Worm (Caenorhabditis elegans) whole organism, L1 larva: ENCODE measurements around the gene W08F4.3.

Experiments used
- C16A3.4 ChIP-seq: fragments of 150-350 bp; optimal IDR thresholded peaks from 2 replicates; lab custom pipeline; 2014; ENCODE audit warnings: missing biosample characterization, missing genetic modification characterization
- C34B4.2 ChIP-seq: sonication (generic microtip); optimal IDR thresholded peaks from 2 replicates; lab custom pipeline; 2017; ENCODE audit warnings: mild to moderate bottlenecking, missing genetic modification characterization, missing compliant biosample characterization
- F16B12.6 ChIP-seq: fragments of 150-350 bp; optimal IDR thresholded peaks from 2 replicates; lab custom pipeline; 2014; ENCODE audit warnings: missing biosample characterization, missing genetic modification characterization
- Y116A8C.19 ChIP-seq: sonication (generic microtip); optimal IDR thresholded peaks from 2 replicates; lab custom pipeline; 2016; ENCODE audit warnings: missing compliant biosample characterization, missing genetic modification characterization, borderline replicate concordance
- aha-1 ChIP-seq: fragments of 150-350 bp; optimal IDR thresholded peaks from 2 replicates; lab custom pipeline; 2014; ENCODE audit warnings: missing biosample characterization, missing genetic modification characterization
- alr-1 ChIP-seq: fragments of 200-800 bp; sonication (Bioruptor generic); optimal IDR thresholded peaks from 2 replicates; lab custom pipeline; 2018; ENCODE audit warnings: borderline replicate concordance, mild to moderate bottlenecking, missing genetic modification characterization, missing compliant biosample characterization
- ama-1 ChIP-seq: fragments of 150-350 bp; optimal IDR thresholded peaks from 2 replicates; lab custom pipeline; 2014
- blmp-1 ChIP-seq: fragments of 150-350 bp; optimal IDR thresholded peaks from 2 replicates; lab custom pipeline; 2014; ENCODE audit warnings: missing biosample characterization, missing genetic modification characterization
- ceh-63 ChIP-seq: fragments of 200-800 bp; sonication (Bioruptor generic); optimal IDR thresholded peaks from 2 replicates; lab custom pipeline; 2018; ENCODE audit warnings: mild to moderate bottlenecking, missing genetic modification characterization, missing compliant biosample characterization
- ceh-8 ChIP-seq: fragments of 200-800 bp; sonication (Bioruptor generic); optimal IDR thresholded peaks from 2 replicates; lab custom pipeline; 2018; ENCODE audit warnings: mild to moderate bottlenecking, missing genetic modification characterization, moderate library complexity, missing compliant biosample characterization
- ceh-82 ChIP-seq, 3 experiments: fragments of 150-350 bp in 1 of 3; sonication (generic microtip) in 2 of 3; optimal IDR thresholded peaks; 2 replicates each; lab custom pipeline; 2014 to 2017; ENCODE audit warnings: missing biosample characterization in 3 of 3, missing genetic modification characterization in 3 of 3
- ceh-90 ChIP-seq: sonication (generic microtip); optimal IDR thresholded peaks from 2 replicates; lab custom pipeline; 2016; ENCODE audit warnings: missing genetic modification characterization, missing compliant biosample characterization
- dpl-1 ChIP-seq, 3 experiments: fragments of 150-350 bp in 2 of 3; sonication (generic microtip) in 1 of 3; optimal IDR thresholded peaks; 2 replicates each; lab custom pipeline; 2014 to 2017; ENCODE audit warnings: missing biosample characterization in 3 of 3, missing genetic modification characterization in 3 of 3, missing genetic modification reagents in 3 of 3
- efl-3 ChIP-seq: fragments of 200-800 bp; sonication (Bioruptor generic); optimal IDR thresholded peaks from 2 replicates; lab custom pipeline; 2018; ENCODE audit warnings: mild to moderate bottlenecking, missing genetic modification characterization, missing compliant biosample characterization
- egl-13 ChIP-seq: sonication (generic microtip); optimal IDR thresholded peaks from 2 replicates; lab custom pipeline; 2016; ENCODE audit warnings: missing genotype, missing genetic modification reagents, missing genetic modification characterization, missing compliant biosample characterization
- egl-27 ChIP-seq, 2 experiments: fragments of 150-350 bp in 1 of 2; sonication (generic microtip); optimal IDR thresholded peaks; 3 replicates each; lab custom pipeline; 2017 to 2018; ENCODE audit warnings: missing biosample characterization in 2 of 2, missing genetic modification characterization in 2 of 2, missing genetic modification reagents in 2 of 2
- elt-2 ChIP-seq: sonication (generic microtip); optimal IDR thresholded peaks from 2 replicates; lab custom pipeline; 2016; ENCODE audit warnings: missing genetic modification characterization, mild to moderate bottlenecking, inconsistent platforms, missing compliant biosample characterization, missing genetic modification reagents
- elt-3 ChIP-seq, 6 experiments: fragments of 150-350 bp in 1 of 6; sonication (generic microtip); optimal IDR thresholded peaks; 2 replicates each; lab custom pipeline; 2017 to 2018; ENCODE audit warnings: missing biosample characterization in 6 of 6, missing genetic modification characterization in 6 of 6, inconsistent platforms in 1 of 6
- ets-5 ChIP-seq: fragments of 200-800 bp; sonication (Bioruptor generic); IDR thresholded peaks from 2 replicates; pipeline ENCODE4 v1.3.6; 2022; ENCODE audit warnings: missing genetic modification characterization, missing compliant biosample characterization
- fkh-4 ChIP-seq: sonication (generic microtip); optimal IDR thresholded peaks from 2 replicates; lab custom pipeline; 2016; ENCODE audit warnings: missing compliant biosample characterization, missing genetic modification characterization, borderline replicate concordance
- fos-1 ChIP-seq: fragments of 150-350 bp; optimal IDR thresholded peaks from 2 replicates; lab custom pipeline; 2014; ENCODE audit warnings: missing biosample characterization, missing genetic modification characterization
- grh-1 ChIP-seq: fragments of 200-800 bp; sonication (Bioruptor generic); IDR thresholded peaks from 2 replicates; pipeline ENCODE4 v1.3.6; 2022; ENCODE audit warnings: missing genetic modification reagents, missing genetic modification characterization, missing compliant biosample characterization
- hlh-17 ChIP-seq: fragments of 200-800 bp; sonication (Bioruptor generic); optimal IDR thresholded peaks from 2 replicates; lab custom pipeline; 2018; ENCODE audit warnings: missing genetic modification characterization, mild to moderate bottlenecking, missing compliant biosample characterization, moderate library complexity, borderline replicate concordance
- hlh-4 ChIP-seq: sonication (generic microtip); optimal IDR thresholded peaks from 2 replicates; lab custom pipeline; 2016; ENCODE audit warnings: mild to moderate bottlenecking, missing genetic modification characterization, missing compliant biosample characterization
- irx-1 ChIP-seq: sonication (generic microtip); optimal IDR thresholded peaks from 2 replicates; lab custom pipeline; 2016; ENCODE audit warnings: missing genetic modification characterization, missing compliant biosample characterization
- isw-1 ChIP-seq: fragments of 200-800 bp; sonication (Bioruptor generic); IDR thresholded peaks from 2 replicates; pipeline ENCODE4 v1.3.6; 2022; ENCODE audit warnings: missing genetic modification characterization, missing compliant biosample characterization
- lin-13 ChIP-seq: fragments of 150-350 bp; optimal IDR thresholded peaks from 2 replicates; lab custom pipeline; 2014; ENCODE audit warnings: missing biosample characterization, missing genetic modification reagents, missing genetic modification characterization
- lin-15B ChIP-seq: fragments of 150-350 bp; sonication (generic microtip); optimal IDR thresholded peaks from 3 replicates; lab custom pipeline; 2014; ENCODE audit warnings: missing biosample characterization, missing genetic modification characterization
- lsy-2 ChIP-seq, 2 experiments: fragments of 150-350 bp; optimal IDR thresholded peaks; 2 replicates each; lab custom pipeline; 2014; ENCODE audit warnings: missing biosample characterization in 2 of 2, missing genetic modification characterization in 2 of 2
- mab-9 ChIP-seq: fragments of 200-800 bp; sonication (Bioruptor generic); IDR thresholded peaks from 2 replicates; pipeline ENCODE4 v1.3.6; 2022; ENCODE audit warnings: missing genetic modification reagents, missing genetic modification characterization, missing compliant biosample characterization
- mdl-1 ChIP-seq, 2 experiments: fragments of 150-350 bp; optimal IDR thresholded peaks; 2 replicates each; lab custom pipeline; 2014 to 2017; ENCODE audit warnings: missing biosample characterization in 2 of 2, missing genetic modification characterization in 2 of 2, inconsistent platforms in 1 of 2
- nhr-20 ChIP-seq: sonication (generic microtip); optimal IDR thresholded peaks from 2 replicates; lab custom pipeline; 2016; ENCODE audit warnings: mild to moderate bottlenecking, missing genetic modification characterization, missing compliant biosample characterization
- nhr-237 ChIP-seq: fragments of 150-350 bp; optimal IDR thresholded peaks from 2 replicates; lab custom pipeline; 2014; ENCODE audit warnings: missing biosample characterization, missing genetic modification characterization
- nhr-71 ChIP-seq: sonication (generic microtip); optimal IDR thresholded peaks from 2 replicates; lab custom pipeline; 2016; ENCODE audit warnings: mild to moderate bottlenecking, missing genetic modification characterization, moderate library complexity, missing compliant biosample characterization
- nhr-76 ChIP-seq: sonication (generic microtip); optimal IDR thresholded peaks from 2 replicates; lab custom pipeline; 2017; ENCODE audit warnings: missing biosample characterization, missing genetic modification characterization
- nhr-77 ChIP-seq: fragments of 150-350 bp; optimal IDR thresholded peaks from 2 replicates; lab custom pipeline; 2014; ENCODE audit warnings: missing biosample characterization, missing genetic modification characterization
- nhr-84 ChIP-seq: sonication (generic microtip); optimal IDR thresholded peaks from 2 replicates; lab custom pipeline; 2017; ENCODE audit warnings: missing biosample characterization, missing genetic modification characterization
- pag-3 ChIP-seq: sonication (generic microtip); optimal IDR thresholded peaks from 2 replicates; lab custom pipeline; 2017; ENCODE audit warnings: missing genetic modification characterization, mild to moderate bottlenecking, missing compliant biosample characterization, antibody characterized with exemption, borderline replicate concordance; ENCODE audit not compliant: insufficient read depth
- pax-3 ChIP-seq: fragments of 200-800 bp; sonication (Bioruptor generic); optimal IDR thresholded peaks from 2 replicates; lab custom pipeline; 2018; ENCODE audit warnings: mild to moderate bottlenecking, missing genetic modification characterization, moderate library complexity, missing compliant biosample characterization
- pqm-1 ChIP-seq: sonication (generic microtip); optimal IDR thresholded peaks from 3 replicates; lab custom pipeline; 2017; ENCODE audit warnings: missing biosample characterization, missing genetic modification characterization
- snu-23 ChIP-seq: sonication (generic microtip); optimal IDR thresholded peaks from 2 replicates; lab custom pipeline; 2016; ENCODE audit warnings: missing genetic modification characterization, missing compliant biosample characterization
- sox-4 ChIP-seq: sonication (generic microtip); optimal IDR thresholded peaks from 2 replicates; lab custom pipeline; 2016; ENCODE audit warnings: missing genetic modification characterization, missing compliant biosample characterization
- sup-37 ChIP-seq: fragments of 200-800 bp; sonication (Bioruptor generic); optimal IDR thresholded peaks from 2 replicates; lab custom pipeline; 2018; ENCODE audit warnings: mild to moderate bottlenecking, missing genetic modification characterization, missing compliant biosample characterization
- swsn-7 ChIP-seq: sonication (generic microtip); optimal IDR thresholded peaks from 2 replicates; lab custom pipeline; 2016; ENCODE audit warnings: missing genetic modification characterization, missing compliant biosample characterization
- tbx-2 ChIP-seq: sonication (generic microtip); optimal IDR thresholded peaks from 2 replicates; lab custom pipeline; 2016; ENCODE audit warnings: missing genetic modification characterization, missing compliant biosample characterization
- tlp-1 ChIP-seq: fragments of 150-350 bp; optimal IDR thresholded peaks from 2 replicates; lab custom pipeline; 2014; ENCODE audit warnings: missing biosample characterization, missing genetic modification characterization
- unc-130 ChIP-seq: fragments of 150-350 bp; optimal IDR thresholded peaks from 2 replicates; lab custom pipeline; 2017; ENCODE audit warnings: missing biosample characterization, missing genetic modification characterization, inconsistent platforms
- unc-30 ChIP-seq: sonication (generic microtip); optimal IDR thresholded peaks from 2 replicates; lab custom pipeline; 2017; ENCODE audit warnings: missing biosample characterization, missing genetic modification characterization
- unc-86 ChIP-seq: sonication (generic microtip); optimal IDR thresholded peaks from 2 replicates; lab custom pipeline; 2016; ENCODE audit warnings: missing genetic modification characterization, missing compliant biosample characterization
- unc-98 ChIP-seq: fragments of 200-800 bp; sonication (Bioruptor generic); IDR thresholded peaks from 2 replicates; pipeline ENCODE4 v1.3.6; 2022; ENCODE audit warnings: missing genetic modification characterization, missing compliant biosample characterization
- zag-1 ChIP-seq: fragments of 150-350 bp; optimal IDR thresholded peaks from 2 replicates; lab custom pipeline; 2014; ENCODE audit warnings: missing biosample characterization, missing genetic modification characterization
- ztf-11 ChIP-seq, 2 experiments: sonication (generic microtip); optimal IDR thresholded peaks; 2 replicates each; lab custom pipeline; 2016 to 2017; ENCODE audit warnings: missing genetic modification characterization in 2 of 2, missing biosample characterization in 1 of 2, missing compliant biosample characterization in 1 of 2
- ztf-4 ChIP-seq: fragments of 150-350 bp; optimal IDR thresholded peaks from 2 replicates; lab custom pipeline; 2014; ENCODE audit warnings: missing biosample characterization, missing genetic modification characterization

Gene W08F4.3

ce11 chrII:625926-626325 lies 45.5 kb downstream of the W08F4.3 start:
- TF ChIP-seq alr-1 (tag; lab: Kevin White, UChicago) (no peak), ceh-82 (tag; optimal IDR thresholded peaks at IDR 0.05; lab: Kevin White, UChicago) (no peak), swsn-7 (tag; lab: Kevin White, UChicago) (peak; percentile 60), unc-30 (no peak), nhr-71 (tag; lab: Kevin White, UChicago) (peak; percentile 77), fkh-4 (no peak), tlp-1 (no peak), unc-98 (peak; percentile 41; the same call in 1 of the 2 replicates), ztf-4 (tag; lab: Kevin White, UChicago) (no peak), lsy-2 (tag; optimal IDR thresholded peaks at IDR 0.05; lab: Kevin White, UChicago) (peak in 1 of 2 experiments; percentile 59), ceh-8 (no peak), nhr-77 (tag; lab: Kevin White, UChicago) (peak; percentile 38), irx-1 (no peak), ama-1 (no peak), efl-3 (no peak), aha-1 (tag; lab: Kevin White, UChicago) (no peak), ceh-90 (no peak), pag-3 (tag; lab: Kevin White, UChicago) (peak; percentile 33), ets-5 (GFP tag; lab: Robert Waterston, UW) (no peak), ztf-11 (tag; optimal IDR thresholded peaks at IDR 0.05; lab: Kevin White, UChicago) (no peak), unc-86 (tag; lab: Kevin White, UChicago) (no peak), ceh-63 (GFP tag; lab: Kevin White, UChicago) (no peak), dpl-1 (GFP tag; optimal IDR thresholded peaks at IDR 0.05; lab: Kevin White, UChicago) (peak; percentile 15 to 46 (median 44)), C34B4.2 (tag; lab: Kevin White, UChicago) (no peak), mab-9 (GFP tag; lab: Robert Waterston, UW) (no peak), pqm-1 (tag; lab: Kevin White, UChicago) (no peak), nhr-237 (tag; lab: Kevin White, UChicago) (no peak), elt-2 (tag; lab: Kevin White, UChicago) (no peak), nhr-20 (peak; percentile 63), C16A3.4 (no peak), Y116A8C.19 (no peak), nhr-76 (tag; lab: Kevin White, UChicago) (no peak), tbx-2 (peak; percentile 43), elt-3 (tag; optimal IDR thresholded peaks at IDR 0.05; lab: Kevin White, UChicago) (peak in 2 of 6 experiments; percentile 20 to 51), grh-1 (GFP tag; lab: Robert Waterston, UW) (peak; percentile 57; the same call in 1 of the 2 replicates), egl-27 (tag; optimal IDR thresholded peaks at IDR 0.05; lab: Kevin White, UChicago) (no peak), isw-1 (GFP tag; lab: Robert Waterston, UW) (no peak), egl-13 (no peak), F16B12.6 (tag; lab: Kevin White, UChicago) (peak; percentile 36), unc-130 (tag; lab: Kevin White, UChicago) (no peak), lin-15B (no peak), lin-13 (GFP tag; lab: Kevin White, UChicago) (no peak), snu-23 (peak; percentile 79), blmp-1 (tag; lab: Kevin White, UChicago) (peak; percentile 69), zag-1 (tag; lab: Kevin White, UChicago) (no peak), sox-4 (tag; lab: Kevin White, UChicago) (no peak), nhr-84 (tag; lab: Kevin White, UChicago) (no peak), mdl-1 (tag; optimal IDR thresholded peaks at IDR 0.05; lab: Kevin White, UChicago) (peak in 1 of 2 experiments; percentile 52), fos-1 (tag; lab: Kevin White, UChicago) (no peak), hlh-4 (tag; lab: Kevin White, UChicago) (no peak), pax-3 (no peak), sup-37 (GFP tag; lab: Kevin White, UChicago) (no peak), hlh-17 (no peak)
